Worm (Caenorhabditis elegans) whole organism, L4 larva: ENCODE measurements around the gene wrt-3.

Experiments used
- D1046.2 ChIP-seq: fragments of 200-800 bp; sonication (Bioruptor generic); IDR thresholded peaks from 2 replicates; pipeline ENCODE4 v1.3.6; 2022; ENCODE audit warnings: missing genetic modification characterization, missing compliant biosample characterization
- F44E2.7 ChIP-seq: fragments of 200-800 bp; sonication (Bioruptor generic); IDR thresholded peaks from 2 replicates; pipeline ENCODE4 v2.1.2; 2022; ENCODE audit warnings: missing genetic modification characterization, missing compliant biosample characterization
- Y105C5A.15 ChIP-seq: fragments of 200-800 bp; sonication (Bioruptor generic); IDR thresholded peaks from 2 replicates; pipeline ENCODE4 v1.3.6; 2022; ENCODE audit warnings: missing genetic modification characterization, missing compliant biosample characterization
- Y48G9A.11 ChIP-seq: fragments of 200-800 bp; sonication (Bioruptor generic); IDR thresholded peaks from 2 replicates; pipeline ENCODE4 v1.3.6; 2022; ENCODE audit warnings: missing genetic modification reagents, missing genetic modification characterization, missing compliant biosample characterization
- Y75B8A.6 ChIP-seq: fragments of 200-800 bp; sonication (Bioruptor generic); IDR thresholded peaks from 2 replicates; pipeline ENCODE4 v1.3.6; 2022; ENCODE audit warnings: missing genetic modification reagents, missing genetic modification characterization, missing compliant biosample characterization
- ama-1 ChIP-seq: fragments of 150-350 bp; optimal IDR thresholded peaks from 2 replicates; lab custom pipeline; 2014; ENCODE audit warnings: inconsistent platforms, mixed read lengths
- attf-4 ChIP-seq: sonication (generic microtip); optimal IDR thresholded peaks from 3 replicates; lab custom pipeline; 2017; ENCODE audit warnings: missing biosample characterization, missing genetic modification characterization
- ceh-44 ChIP-seq: fragments of 200-800 bp; sonication (Bioruptor generic); IDR thresholded peaks from 2 replicates; pipeline ENCODE4 v1.3.6; 2022; ENCODE audit warnings: missing genetic modification reagents, missing genetic modification characterization, missing compliant biosample characterization
- daf-12 ChIP-seq: fragments of 150-350 bp; optimal IDR thresholded peaks from 2 replicates; lab custom pipeline; 2014; ENCODE audit warnings: missing biosample characterization, missing genetic modification reagents, missing genetic modification characterization
- daf-16 ChIP-seq, 3 experiments: sonication (generic microtip); optimal IDR thresholded peaks; 2 replicates each; lab custom pipeline; 2016 to 2017; ENCODE audit warnings: missing genetic modification characterization in 3 of 3, missing genetic modification reagents in 3 of 3, mild to moderate bottlenecking in 2 of 3, missing compliant biosample characterization in 2 of 3, missing biosample characterization in 1 of 3, moderate library complexity in 1 of 3
- daf-19 ChIP-seq: fragments of 200-800 bp; sonication (Bioruptor generic); conservative IDR thresholded peaks from 2 replicates; pipeline ENCODE4 v1.3.6; 2022; ENCODE audit warnings: missing genetic modification characterization, missing compliant biosample characterization
- dmd-6 ChIP-seq: fragments of 200-800 bp; sonication (Bioruptor generic); IDR thresholded peaks from 2 replicates; pipeline ENCODE4 v1.3.6; 2022; ENCODE audit warnings: missing genetic modification reagents, missing genetic modification characterization, missing compliant biosample characterization
- dmd-9 ChIP-seq: fragments of 200-800 bp; sonication (Bioruptor generic); IDR thresholded peaks from 2 replicates; pipeline ENCODE4 v1.3.6; 2022; ENCODE audit warnings: missing genetic modification reagents, missing genetic modification characterization, missing compliant biosample characterization
- duxl-1 ChIP-seq: sonication (generic microtip); optimal IDR thresholded peaks from 2 replicates; lab custom pipeline; 2016; ENCODE audit warnings: mild to moderate bottlenecking, missing genetic modification characterization, moderate library complexity, missing compliant biosample characterization; ENCODE audit not compliant: poor library complexity
- fos-1 ChIP-seq: fragments of 150-350 bp; optimal IDR thresholded peaks from 2 replicates; lab custom pipeline; 2014; ENCODE audit warnings: missing biosample characterization, missing genetic modification characterization
- gei-8 ChIP-seq: fragments of 200-800 bp; sonication (Bioruptor generic); optimal IDR thresholded peaks from 2 replicates; lab custom pipeline; 2018; ENCODE audit warnings: mild to moderate bottlenecking, missing genetic modification characterization, missing compliant biosample characterization
- hlh-11 ChIP-seq: fragments of 200-800 bp; sonication (Bioruptor generic); optimal IDR thresholded peaks from 2 replicates; lab custom pipeline; 2018; ENCODE audit warnings: mild to moderate bottlenecking, missing genetic modification characterization, missing compliant biosample characterization
- hmg-1.1 ChIP-seq: fragments of 200-800 bp; sonication (Bioruptor generic); IDR thresholded peaks from 2 replicates; pipeline ENCODE4 v1.3.6; 2022; ENCODE audit warnings: missing genetic modification reagents, missing genetic modification characterization, missing compliant biosample characterization
- jun-1 ChIP-seq: fragments of 150-350 bp; optimal IDR thresholded peaks from 2 replicates; lab custom pipeline; 2014; ENCODE audit warnings: missing biosample characterization, missing genetic modification reagents, missing genetic modification characterization
- lin-1 ChIP-seq: fragments of 200-800 bp; sonication (Bioruptor generic); IDR thresholded peaks from 2 replicates; pipeline ENCODE4 v1.3.6; 2022; ENCODE audit warnings: missing genetic modification reagents, missing genetic modification characterization, missing compliant biosample characterization
- lin-13 ChIP-seq: fragments of 150-350 bp; optimal IDR thresholded peaks from 2 replicates; lab custom pipeline; 2014; ENCODE audit warnings: missing biosample characterization, missing genetic modification reagents, missing genetic modification characterization
- lin-15B ChIP-seq: fragments of 150-350 bp; sonication (generic microtip); optimal IDR thresholded peaks from 3 replicates; lab custom pipeline; 2014; ENCODE audit warnings: missing biosample characterization, missing genetic modification characterization
- lin-29 ChIP-seq: fragments of 200-800 bp; sonication (Bioruptor generic); IDR thresholded peaks from 2 replicates; pipeline ENCODE4 v1.3.6; 2022; ENCODE audit warnings: missing genetic modification reagents, missing genetic modification characterization, missing compliant biosample characterization
- mdt-29 ChIP-seq: fragments of 200-800 bp; sonication (Bioruptor generic); IDR thresholded peaks from 2 replicates; pipeline ENCODE4 v1.3.6; 2022; ENCODE audit warnings: missing genetic modification reagents, missing genetic modification characterization, missing compliant biosample characterization
- nhr-10 ChIP-seq: fragments of 150-350 bp; optimal IDR thresholded peaks from 2 replicates; lab custom pipeline; 2014; ENCODE audit warnings: missing biosample characterization, missing genetic modification characterization
- nhr-102 ChIP-seq: sonication (generic microtip); optimal IDR thresholded peaks from 2 replicates; lab custom pipeline; 2016; ENCODE audit warnings: mild to moderate bottlenecking, missing genetic modification characterization, moderate library complexity, missing compliant biosample characterization
- nhr-111 ChIP-seq: fragments of 200-800 bp; sonication (Bioruptor generic); optimal IDR thresholded peaks from 2 replicates; lab custom pipeline; 2018; ENCODE audit warnings: mild to moderate bottlenecking, missing genetic modification characterization, missing compliant biosample characterization
- nhr-237 ChIP-seq: sonication (generic microtip); optimal IDR thresholded peaks from 2 replicates; lab custom pipeline; 2017; ENCODE audit warnings: missing biosample characterization, missing genetic modification characterization
- nhr-25 ChIP-seq: sonication (generic microtip); optimal IDR thresholded peaks from 2 replicates; lab custom pipeline; 2017; ENCODE audit warnings: missing genetic modification characterization, mild to moderate bottlenecking, missing compliant biosample characterization, antibody characterized with exemption, moderate library complexity, borderline replicate concordance; ENCODE audit not compliant: insufficient read depth
- nhr-42 ChIP-seq: fragments of 200-800 bp; sonication (Bioruptor generic); IDR thresholded peaks from 2 replicates; pipeline ENCODE4 v1.3.6; 2022; ENCODE audit warnings: missing genetic modification characterization, missing compliant biosample characterization
- nhr-48 ChIP-seq: sonication (generic microtip); optimal IDR thresholded peaks from 2 replicates; lab custom pipeline; 2016; ENCODE audit warnings: mild to moderate bottlenecking, missing genetic modification characterization, missing compliant biosample characterization
- nhr-6 ChIP-seq: fragments of 150-350 bp; optimal IDR thresholded peaks from 2 replicates; lab custom pipeline; 2014; ENCODE audit warnings: missing biosample characterization, missing genetic modification characterization
- nhr-76 ChIP-seq: fragments of 150-350 bp; optimal IDR thresholded peaks from 2 replicates; lab custom pipeline; 2014; ENCODE audit warnings: missing biosample characterization, missing genetic modification characterization
- nhr-77 ChIP-seq: fragments of 150-350 bp; optimal IDR thresholded peaks from 2 replicates; lab custom pipeline; 2014; ENCODE audit warnings: missing biosample characterization, missing genetic modification characterization
- php-3 ChIP-seq: fragments of 200-800 bp; sonication (Bioruptor generic); IDR thresholded peaks from 2 replicates; pipeline ENCODE4 v1.3.6; 2022; ENCODE audit warnings: missing genetic modification reagents, missing genetic modification characterization, missing compliant biosample characterization
- set-16 ChIP-seq: fragments of 200-800 bp; sonication (Bioruptor generic); IDR thresholded peaks from 2 replicates; pipeline ENCODE4 v1.3.6; 2022; ENCODE audit warnings: missing genetic modification reagents, missing genetic modification characterization, missing compliant biosample characterization
- snpc-1.2 ChIP-seq: fragments of 200-800 bp; sonication (Bioruptor generic); IDR thresholded peaks from 2 replicates; pipeline ENCODE4 v1.3.6; 2022; ENCODE audit warnings: missing genetic modification reagents, missing genetic modification characterization, missing compliant biosample characterization
- spr-1 ChIP-seq: sonication (generic microtip); optimal IDR thresholded peaks from 2 replicates; lab custom pipeline; 2016; ENCODE audit warnings: mild to moderate bottlenecking, missing genetic modification characterization, missing compliant biosample characterization
- unc-130 ChIP-seq: sonication (generic microtip); optimal IDR thresholded peaks from 2 replicates; lab custom pipeline; 2016; ENCODE audit warnings: missing genetic modification reagents, missing genetic modification characterization, missing compliant biosample characterization
- unc-62 ChIP-seq, 3 experiments: fragments of 150-350 bp in 1 of 3; sonication (generic microtip); optimal IDR thresholded peaks in 2 of 3; peaks in 1 of 3; 1 replicate in 1 of 3; 2 replicates in 2 of 3; lab custom pipeline; 2014 to 2017; ENCODE audit warnings: missing biosample characterization in 3 of 3, missing genetic modification characterization in 3 of 3, missing genetic modification reagents in 3 of 3, missing genotype in 1 of 3
- vab-7 ChIP-seq: fragments of 200-800 bp; sonication (Bioruptor generic); IDR thresholded peaks from 2 replicates; pipeline ENCODE4 v1.3.6; 2022; ENCODE audit warnings: missing genetic modification reagents, missing genetic modification characterization, missing compliant biosample characterization
- zfp-2 ChIP-seq: sonication (generic microtip); optimal IDR thresholded peaks from 2 replicates; lab custom pipeline; 2016; ENCODE audit warnings: mild to moderate bottlenecking, missing genetic modification characterization, missing compliant biosample characterization
- zip-2 ChIP-seq: fragments of 150-350 bp; optimal IDR thresholded peaks from 2 replicates; lab custom pipeline; 2014; ENCODE audit warnings: missing biosample characterization, missing genetic modification characterization
- ztf-11 ChIP-seq: fragments of 150-350 bp; optimal IDR thresholded peaks from 2 replicates; lab custom pipeline; 2014; ENCODE audit warnings: missing biosample characterization, missing genetic modification characterization
- ztf-7 ChIP-seq: fragments of 150-350 bp; optimal IDR thresholded peaks from 2 replicates; lab custom pipeline; 2014; ENCODE audit warnings: missing biosample characterization, missing genetic modification characterization

Gene wrt-3

DNA sequence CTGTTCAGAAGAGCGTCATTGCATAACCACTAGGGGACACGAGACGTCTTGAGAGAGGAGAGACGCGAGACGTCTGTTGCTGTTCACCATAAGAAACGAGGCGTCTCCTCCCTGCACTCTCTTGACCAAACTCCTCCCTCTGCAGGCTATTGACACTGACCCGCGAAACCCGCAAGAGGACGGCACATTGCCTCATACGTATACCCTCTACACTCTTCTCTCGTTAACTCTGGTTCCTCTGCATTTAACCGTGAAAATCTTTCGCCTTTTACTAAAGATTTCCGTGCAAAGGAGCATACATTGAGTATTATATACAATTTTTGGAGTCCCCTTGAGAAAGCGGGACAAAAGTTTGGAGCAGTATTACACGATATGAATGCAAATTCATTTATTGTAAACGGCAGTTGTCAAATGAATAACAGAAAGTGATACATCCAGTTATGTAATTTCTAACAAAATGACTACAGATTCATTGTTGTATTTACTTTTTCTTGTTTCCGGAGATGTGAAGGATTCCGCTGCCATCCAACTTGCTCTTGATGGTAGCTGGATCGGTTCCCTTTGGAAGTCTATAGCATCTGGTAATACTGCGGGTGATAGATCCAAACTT, 32.7 kb downstream of the wrt-3 start (continued):
- TF ChIP-seq lin-29 (no peak), nhr-42 (GFP tag; lab: Robert Waterston, UW) (peak; percentile 50; the same call in 1 of the 2 replicates), daf-16 (GFP tag; optimal IDR thresholded peaks at IDR 0.05; lab: Kevin White, UChicago) (peak; percentile 35 to 87), daf-16 (tag; optimal IDR thresholded peaks at IDR 0.05; lab: Kevin White, UChicago) (peak; percentile 98), dmd-9 (GFP tag; lab: Robert Waterston, UW) (no peak), jun-1 (tag; lab: Kevin White, UChicago) (peak; percentile 85), hlh-11 (tag; lab: Kevin White, UChicago) (peak; percentile 92), gei-8 (GFP tag; lab: Kevin White, UChicago) (peak; percentile 80), php-3 (GFP tag; lab: Robert Waterston, UW) (peak; percentile 59; the same call in 1 of the 2 replicates), nhr-10 (peak; percentile 87), nhr-6 (tag; lab: Kevin White, UChicago) (peak; percentile 80), nhr-48 (tag; lab: Kevin White, UChicago) (peak; percentile 85), set-16 (GFP tag; lab: Robert Waterston, UW) (no peak; the same call in 1 of the 2 replicates), dmd-6 (GFP tag; lab: Robert Waterston, UW) (peak; percentile 90), nhr-25 (tag; lab: Kevin White, UChicago) (peak; percentile 95), nhr-102 (tag; lab: Kevin White, UChicago) (peak; percentile 87), zfp-2 (tag; lab: Kevin White, UChicago) (peak; percentile 56), Y48G9A.11 (GFP tag; lab: Robert Waterston, UW) (peak; percentile 67), nhr-77 (tag; lab: Kevin White, UChicago) (peak; percentile 88), fos-1 (no peak), hmg-1.1 (GFP tag; lab: Robert Waterston, UW) (peak; percentile 94), daf-12 (tag; lab: Kevin White, UChicago) (no peak), lin-1 (GFP tag; lab: Robert Waterston, UW) (peak; percentile 76), attf-4 (tag; lab: Kevin White, UChicago) (no peak), ceh-44 (GFP tag; lab: Robert Waterston, UW) (0 out of 2 replicates have a peak, but pooled peaks have one; percentile 47), Y105C5A.15 (GFP tag; lab: Robert Waterston, UW) (no peak), nhr-237 (tag; lab: Kevin White, UChicago) (peak; percentile 52), D1046.2 (GFP tag; lab: Robert Waterston, UW) (no peak), F44E2.7 (GFP tag; lab: Robert Waterston, UW) (no peak), lin-15B (tag; lab: Kevin White, UChicago) (no peak)

DNA sequence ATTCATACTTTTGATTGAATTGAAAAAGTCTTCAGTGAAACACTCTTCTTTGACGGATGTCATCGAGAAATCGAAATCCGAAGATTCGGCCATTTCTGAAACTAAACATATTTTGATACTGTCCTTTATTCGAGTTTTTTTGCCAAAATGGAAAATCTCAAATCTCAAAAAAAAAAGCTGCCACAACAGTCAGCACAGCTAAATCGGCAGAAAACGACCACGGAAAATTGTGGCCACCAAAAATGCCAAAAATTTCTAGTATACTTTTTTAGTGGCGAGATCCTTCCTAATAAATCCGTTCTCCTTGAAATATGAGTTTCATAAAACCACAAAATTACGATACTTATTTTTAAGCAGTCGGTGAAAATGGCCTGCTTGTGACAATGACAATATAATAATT, 33.3 kb downstream of the wrt-3 start, which contains the start of gene F38E11.9:
TSS of gene F38E11.9 (minus strand) at position 101 of the 400 bp plus-strand sequence.
- TF ChIP-seq Y75B8A.6 (GFP tag; lab: Robert Waterston, UW) (no peak), unc-62 (GFP tag; optimal IDR thresholded peaks at IDR 0.05 in 1 of 2; lab: Kevin White, UChicago) (no peak), unc-62 (tag; optimal IDR thresholded peaks at IDR 0.05; lab: Kevin White, UChicago) (no peak), gei-8 (GFP tag; lab: Kevin White, UChicago) (no peak), ztf-11 (no peak), mdt-29 (GFP tag; lab: Robert Waterston, UW) (no peak), nhr-111 (no peak), unc-130 (GFP tag; lab: Kevin White, UChicago) (no peak), dmd-9 (GFP tag; lab: Robert Waterston, UW) (no peak), nhr-48 (tag; lab: Kevin White, UChicago) (no peak), zip-2 (tag; lab: Kevin White, UChicago) (no peak), snpc-1.2 (GFP tag; lab: Robert Waterston, UW) (no peak), ama-1 (lab: Kevin White, UChicago) (no peak), nhr-76 (tag; lab: Kevin White, UChicago) (no peak), daf-19 (GFP tag; lab: Robert Waterston, UW) (no peak), Y105C5A.15 (GFP tag; lab: Robert Waterston, UW) (no peak), spr-1 (no peak), vab-7 (no peak), ztf-7 (tag; lab: Kevin White, UChicago) (no peak), duxl-1 (no peak), lin-13 (no peak)
